Worm (Caenorhabditis elegans) whole organism, young adult: Measurements from ENCODE around the gene F22B3.5.
A peak's percentile ranks its signal among the peaks of the same experiment; 100 is the strongest.

Experiments
- B0261.1 ChIP-seq: sonication (generic microtip); optimal IDR thresholded peaks from 2 replicates; lab custom pipeline; 2016; ENCODE audit warnings: mild to moderate bottlenecking, missing genetic modification characterization, moderate library complexity, missing compliant biosample characterization
- D2030.7 ChIP-seq: fragments of 200-800 bp; sonication (Bioruptor generic); IDR thresholded peaks from 2 replicates; pipeline ENCODE4 v1.3.6; 2022; ENCODE audit warnings: missing genetic modification reagents, missing genetic modification characterization, missing compliant biosample characterization
- F10E7.11 ChIP-seq: sonication (generic microtip); optimal IDR thresholded peaks from 2 replicates; lab custom pipeline; 2017; ENCODE audit warnings: mild to moderate bottlenecking, missing genetic modification characterization, moderate library complexity, missing compliant biosample characterization
- F22D6.2 ChIP-seq: sonication (generic microtip); optimal IDR thresholded peaks from 2 replicates; lab custom pipeline; 2016; ENCODE audit warnings: mild to moderate bottlenecking, missing genetic modification characterization, missing compliant biosample characterization
- F39B2.1 ChIP-seq: fragments of 200-800 bp; sonication (Bioruptor generic); IDR thresholded peaks from 2 replicates; pipeline ENCODE4 v1.3.6; 2022; ENCODE audit warnings: missing genetic modification reagents, missing genetic modification characterization, missing compliant biosample characterization
- F52B5.7 ChIP-seq: sonication (generic microtip); optimal IDR thresholded peaks from 2 replicates; lab custom pipeline; 2016; ENCODE audit warnings: mild to moderate bottlenecking, missing genetic modification characterization, missing compliant biosample characterization
- T07F8.4 ChIP-seq: sonication (generic microtip); optimal IDR thresholded peaks from 2 replicates; lab custom pipeline; 2016; ENCODE audit warnings: mild to moderate bottlenecking, missing genetic modification characterization, moderate library complexity, missing compliant biosample characterization
- T26A5.8 ChIP-seq: sonication (generic microtip); optimal IDR thresholded peaks from 2 replicates; lab custom pipeline; 2016; ENCODE audit warnings: missing genetic modification characterization, missing compliant biosample characterization
- Y79H2A.3 ChIP-seq: fragments of 200-800 bp; sonication (Bioruptor generic); conservative IDR thresholded peaks from 2 replicates; pipeline ENCODE4 v1.3.6; 2022; ENCODE audit warnings: missing genetic modification reagents, missing genetic modification characterization, missing compliant biosample characterization
- ama-1 ChIP-seq, 3 experiments: fragments of 150-350 bp in 1 of 3; sonication (generic microtip) in 2 of 3; optimal IDR thresholded peaks; 2 replicates each; lab custom pipeline; 2014 to 2018; ENCODE audit warnings: missing biosample characterization in 2 of 3, missing genetic modification characterization in 2 of 3, missing genetic modification reagents in 2 of 3
- aptf-2 ChIP-seq: fragments of 200-800 bp; sonication (Bioruptor generic); conservative IDR thresholded peaks from 2 replicates; pipeline ENCODE4 v1.3.6; 2022; ENCODE audit warnings: missing genetic modification reagents, missing genetic modification characterization, missing compliant biosample characterization
- athp-1 ChIP-seq: sonication (generic microtip); optimal IDR thresholded peaks from 2 replicates; lab custom pipeline; 2017; ENCODE audit warnings: mild to moderate bottlenecking, missing genetic modification characterization, missing compliant biosample characterization
- attf-5 ChIP-seq: fragments of 200-800 bp; sonication (Bioruptor generic); optimal IDR thresholded peaks from 2 replicates; lab custom pipeline; 2018; ENCODE audit warnings: mild to moderate bottlenecking, missing genetic modification characterization, missing compliant biosample characterization
- bed-1 ChIP-seq: fragments of 200-800 bp; sonication (Bioruptor generic); IDR thresholded peaks from 2 replicates; pipeline ENCODE4 v1.3.6; 2022; ENCODE audit warnings: missing genetic modification reagents, missing genetic modification characterization, missing compliant biosample characterization
- cebp-1 ChIP-seq, 2 experiments: fragments of 200-800 bp in 1 of 2; sonication (Bioruptor generic) in 1 of 2; sonication (generic microtip) in 1 of 2; IDR thresholded peaks in 1 of 2; optimal IDR thresholded peaks in 1 of 2; 2 replicates each; pipeline versions ENCODE4 v1.3.6 to Lab custom; 2017 to 2022; ENCODE audit warnings: missing compliant biosample characterization in 2 of 2, missing genetic modification characterization in 2 of 2, mild to moderate bottlenecking in 1 of 2, missing genetic modification reagents in 1 of 2, moderate library complexity in 1 of 2
- ceh-40 ChIP-seq: fragments of 200-800 bp; sonication (Bioruptor generic); IDR thresholded peaks from 2 replicates; pipeline ENCODE4 v1.3.6; 2022; ENCODE audit warnings: missing genetic modification characterization, missing compliant biosample characterization
- ceh-58 ChIP-seq: fragments of 200-800 bp; sonication (Bioruptor generic); IDR thresholded peaks from 2 replicates; pipeline ENCODE4 v1.3.6; 2022; ENCODE audit warnings: missing genetic modification characterization, missing compliant biosample characterization
- die-1 ChIP-seq: sonication (generic microtip); optimal IDR thresholded peaks from 2 replicates; lab custom pipeline; 2016; ENCODE audit warnings: missing genotype, mild to moderate bottlenecking, missing genetic modification characterization, missing compliant biosample characterization
- dpff-1 ChIP-seq: sonication (generic microtip); optimal IDR thresholded peaks from 2 replicates; lab custom pipeline; 2017; ENCODE audit warnings: mild to moderate bottlenecking, missing genetic modification characterization, missing compliant biosample characterization
- dpl-1 ChIP-seq: fragments of 150-350 bp; optimal IDR thresholded peaks from 2 replicates; lab custom pipeline; 2014; ENCODE audit warnings: missing biosample characterization, missing genetic modification reagents, missing genetic modification characterization
- efl-1 ChIP-seq: fragments of 150-350 bp; optimal IDR thresholded peaks from 2 replicates; lab custom pipeline; 2014; ENCODE audit warnings: missing biosample characterization, missing genetic modification reagents, missing genetic modification characterization
- egl-44 ChIP-seq: fragments of 200-800 bp; sonication (Bioruptor generic); IDR thresholded peaks from 2 replicates; pipeline ENCODE4 v1.3.6; 2022; ENCODE audit warnings: missing genetic modification reagents, missing genetic modification characterization, missing compliant biosample characterization
- ets-4 ChIP-seq: fragments of 200-800 bp; sonication (Bioruptor generic); optimal IDR thresholded peaks from 2 replicates; lab custom pipeline; 2018; ENCODE audit warnings: mild to moderate bottlenecking, missing genetic modification characterization, missing compliant biosample characterization
- gei-17 ChIP-seq: fragments of 200-800 bp; sonication (Bioruptor generic); optimal IDR thresholded peaks from 2 replicates; lab custom pipeline; 2018; ENCODE audit warnings: mild to moderate bottlenecking, missing genetic modification characterization, missing compliant biosample characterization
- hlh-26 ChIP-seq: fragments of 200-800 bp; sonication (Bioruptor generic); conservative IDR thresholded peaks from 2 replicates; pipeline ENCODE4 v1.3.6; 2022; ENCODE audit warnings: missing genetic modification reagents, missing genetic modification characterization, missing compliant biosample characterization
- hmg-1.2 ChIP-seq: fragments of 200-800 bp; sonication (Bioruptor generic); IDR thresholded peaks from 2 replicates; pipeline ENCODE4 v1.3.6; 2022; ENCODE audit warnings: missing genetic modification reagents, missing genetic modification characterization, missing compliant biosample characterization
- hmg-20 ChIP-seq: fragments of 200-800 bp; sonication (Bioruptor generic); IDR thresholded peaks from 2 replicates; pipeline ENCODE4 v1.3.6; 2022; ENCODE audit warnings: missing genetic modification reagents, missing genetic modification characterization, missing compliant biosample characterization
- lin-35 ChIP-seq, 3 experiments: fragments of 150-350 bp in 2 of 3; sonication (generic microtip) in 1 of 3; optimal IDR thresholded peaks; 2 replicates each; lab custom pipeline; 2014 to 2018; ENCODE audit warnings: missing biosample characterization in 3 of 3, missing genetic modification characterization in 3 of 3, missing genetic modification reagents in 3 of 3
- lir-1 ChIP-seq: fragments of 200-800 bp; sonication (Bioruptor generic); conservative IDR thresholded peaks from 2 replicates; pipeline ENCODE4 v1.3.6; 2022; ENCODE audit warnings: missing genetic modification reagents, missing genetic modification characterization, missing compliant biosample characterization
- lsl-1 ChIP-seq: fragments of 200-800 bp; sonication (Bioruptor generic); optimal IDR thresholded peaks from 2 replicates; lab custom pipeline; 2018; ENCODE audit warnings: mild to moderate bottlenecking, missing genetic modification characterization, moderate library complexity, missing compliant biosample characterization
- madf-3 ChIP-seq: fragments of 200-800 bp; sonication (Bioruptor generic); IDR thresholded peaks from 2 replicates; pipeline ENCODE4 v1.3.6; 2022; ENCODE audit warnings: missing genetic modification reagents, missing genetic modification characterization, missing compliant biosample characterization
- mel-28 ChIP-seq: sonication (generic microtip); optimal IDR thresholded peaks from 2 replicates; lab custom pipeline; 2016; ENCODE audit warnings: borderline replicate concordance, mild to moderate bottlenecking, missing genetic modification characterization, missing compliant biosample characterization
- nfya-1 ChIP-seq: sonication (generic microtip); optimal IDR thresholded peaks from 2 replicates; lab custom pipeline; 2017; ENCODE audit warnings: antibody characterized with exemption, missing compliant biosample characterization, missing genetic modification characterization, borderline replicate concordance; ENCODE audit not compliant: insufficient read depth
- nfyb-1 ChIP-seq: fragments of 200-800 bp; sonication (Bioruptor generic); IDR thresholded peaks from 2 replicates; pipeline ENCODE4 v1.3.6; 2022; ENCODE audit warnings: missing genetic modification reagents, missing genetic modification characterization, missing compliant biosample characterization
- nhr-120 ChIP-seq: fragments of 200-800 bp; sonication (Bioruptor generic); IDR thresholded peaks from 2 replicates; pipeline ENCODE4 v1.3.6; 2022; ENCODE audit warnings: missing genetic modification characterization, missing compliant biosample characterization
- nhr-80 ChIP-seq: sonication (generic microtip); optimal IDR thresholded peaks from 2 replicates; lab custom pipeline; 2016; ENCODE audit warnings: missing genetic modification characterization, missing compliant biosample characterization
- snpc-1.1 ChIP-seq: sonication (generic microtip); optimal IDR thresholded peaks from 2 replicates; lab custom pipeline; 2017; ENCODE audit warnings: missing genetic modification characterization, mild to moderate bottlenecking, missing compliant biosample characterization, antibody characterized with exemption, moderate library complexity, missing genotype, missing genetic modification reagents; ENCODE audit not compliant: insufficient read depth
- snpc-3.4 ChIP-seq: sonication (generic microtip); optimal IDR thresholded peaks from 2 replicates; lab custom pipeline; 2017; ENCODE audit warnings: missing genetic modification characterization, mild to moderate bottlenecking, missing compliant biosample characterization, antibody characterized with exemption, moderate library complexity, missing genotype, missing genetic modification reagents
- sptf-2 ChIP-seq: fragments of 200-800 bp; sonication (Bioruptor generic); optimal IDR thresholded peaks from 2 replicates; lab custom pipeline; 2018; ENCODE audit warnings: mild to moderate bottlenecking, missing genetic modification characterization, missing compliant biosample characterization
- tbp1 ChIP-seq: fragments of 200-800 bp; sonication (Bioruptor generic); optimal IDR thresholded peaks from 2 replicates; lab custom pipeline; 2018; ENCODE audit warnings: mild to moderate bottlenecking, missing genetic modification characterization, missing compliant biosample characterization
- tbx-9 ChIP-seq: sonication (generic microtip); optimal IDR thresholded peaks from 2 replicates; lab custom pipeline; 2016; ENCODE audit warnings: borderline replicate concordance, missing genetic modification characterization, inconsistent platforms, missing compliant biosample characterization
- ztf-28 ChIP-seq: fragments of 200-800 bp; sonication (Bioruptor generic); IDR thresholded peaks from 2 replicates; pipeline ENCODE4 v1.3.6; 2022; ENCODE audit warnings: missing genetic modification reagents, missing genetic modification characterization, missing compliant biosample characterization
- ztf-6 ChIP-seq: fragments of 200-800 bp; sonication (Bioruptor generic); IDR thresholded peaks from 2 replicates; pipeline ENCODE4 v1.3.6; 2022; ENCODE audit warnings: missing genetic modification reagents, missing genetic modification characterization, missing compliant biosample characterization

The F22B3.5 gene

ce11 chrIV:11455824-11456223 lies 39.2 kb upstream of the F22B3.5 start:
- TF ChIP-seq ztf-28 (GFP tag; lab: Robert Waterston, UW) = no peak
- no peak for TF ChIP-seq cebp-1 (GFP tag; IDR thresholded peaks at IDR 0.05; lab: Robert Waterston, UW)
- TF ChIP-seq cebp-1 (tag; optimal IDR thresholded peaks at IDR 0.05; lab: Kevin White, UChicago) = no peak

ce11 chrIV:11452928-11453327 lies 36.3 kb upstream of the F22B3.5 start:
- TF ChIP-seq B0261.1 (tag; lab: Kevin White, UChicago) (no peak), hmg-1.2 (no peak), tbx-9 (tag; lab: Kevin White, UChicago) (no peak), snpc-1.1 (tag; lab: Kevin White, UChicago) (no peak), ztf-6 (GFP tag; lab: Robert Waterston, UW) (no peak), snpc-3.4 (tag; lab: Kevin White, UChicago) (no peak), lir-1 (GFP tag; lab: Robert Waterston, UW) (no peak), sptf-2 (GFP tag; lab: Kevin White, UChicago) (no peak), F52B5.7 (tag; lab: Kevin White, UChicago) (no peak), mel-28 (tag; lab: Kevin White, UChicago) (no peak), gei-17 (GFP tag; lab: Kevin White, UChicago) (no peak)

- TF ChIP-seq F39B2.1 (GFP tag; lab: Robert Waterston, UW) (no peak), nfyb-1 (GFP tag; lab: Robert Waterston, UW) (no peak), nhr-80 (tag; lab: Kevin White, UChicago) (peak; percentile 31), lsl-1 (GFP tag; lab: Kevin White, UChicago) (no peak), hmg-20 (no peak), lin-35 (GFP tag; optimal IDR thresholded peaks at IDR 0.05; lab: Kevin White, UChicago) (no peak), snpc-3.4 (tag; lab: Kevin White, UChicago) (no peak), Y79H2A.3 (GFP tag; lab: Robert Waterston, UW) (no peak)
These were observed 21.6 kb upstream of the F22B3.5 start for ce11 chrIV:11438255-11438654.

- TF ChIP-seq T26A5.8 (tag; lab: Kevin White, UChicago) (no peak), F52B5.7 (tag; lab: Kevin White, UChicago) (no peak), sptf-2 (GFP tag; lab: Kevin White, UChicago) (no peak), tbp1 (GFP tag; lab: Kevin White, UChicago) (no peak), dpff-1 (tag; lab: Kevin White, UChicago) (no peak), egl-44 (GFP tag; lab: Robert Waterston, UW) (no peak), attf-5 (no peak), F22D6.2 (no peak), hlh-26 (GFP tag; lab: Robert Waterston, UW) (no peak), T07F8.4 (tag; lab: Kevin White, UChicago) (no peak), madf-3 (no peak), bed-1 (GFP tag; lab: Robert Waterston, UW) (no peak), ceh-40 (GFP tag; lab: Robert Waterston, UW) (no peak)
These were observed 19.1 kb upstream of the F22B3.5 start for ce11 chrIV:11435761-11436160.

ce11 chrIV:11434575-11434974 lies 18.0 kb upstream of the F22B3.5 start:
- TF ChIP-seq die-1 (no peak), efl-1 (GFP tag; lab: Kevin White, UChicago) (no peak), ama-1 (optimal IDR thresholded peaks at IDR 0.05; lab: Kevin White, UChicago) (no peak), ama-1 (GFP tag; optimal IDR thresholded peaks at IDR 0.05; lab: Kevin White, UChicago) (no peak), dpl-1 (GFP tag; lab: Kevin White, UChicago) (no peak), athp-1 (no peak), nfya-1 (tag; lab: Kevin White, UChicago) (no peak), aptf-2 (no peak), nhr-120 (GFP tag; lab: Robert Waterston, UW) (no peak), ets-4 (GFP tag; lab: Kevin White, UChicago) (peak; percentile 21), ceh-58 (no peak), D2030.7 (no peak), F10E7.11 (tag; lab: Kevin White, UChicago) (no peak)
